Fruit fly (Drosophila melanogaster) whole organism, embryonic: ENCODE results near the gene pHCl-2.
A peak's percentile ranks its signal among the peaks of the same experiment; 100 is the strongest.

Experiments used
- B-H2 ChIP-seq: fragments of 200-800 bp; sonication (Bioruptor generic); optimal IDR thresholded peaks from 2 replicates; lab custom pipeline; 2018; ENCODE audit warnings: missing biosample characterization, mild to moderate bottlenecking, missing genetic modification characterization
- Blimp-1 ChIP-seq: fragments of 200-800 bp; sonication (Bioruptor generic); optimal IDR thresholded peaks from 3 replicates; lab custom pipeline; 2018; ENCODE audit warnings: missing biosample characterization, missing genetic modification characterization, mild to moderate bottlenecking, moderate library complexity, missing genetic modification reagents
- CG10267 ChIP-seq: fragments of 200-800 bp; sonication (Bioruptor generic); optimal IDR thresholded peaks from 2 replicates; lab custom pipeline; 2018; ENCODE audit warnings: missing biosample characterization, mild to moderate bottlenecking, missing genetic modification characterization, moderate library complexity
- CG10274 ChIP-seq: fragments of 200-800 bp; sonication (Bioruptor generic); optimal IDR thresholded peaks from 3 replicates; lab custom pipeline; 2017; ENCODE audit warnings: missing biosample characterization, mild to moderate bottlenecking, missing genetic modification characterization
- CG13624 ChIP-seq: fragments of 200-800 bp; sonication (Bioruptor generic); optimal IDR thresholded peaks from 2 replicates; lab custom pipeline; 2016; ENCODE audit warnings: missing biosample characterization, missing genetic modification characterization
- CG15011 ChIP-seq: fragments of 200-800 bp; sonication (Bioruptor generic); optimal IDR thresholded peaks from 3 replicates; lab custom pipeline; 2018; ENCODE audit warnings: missing biosample characterization, mild to moderate bottlenecking, missing genetic modification characterization
- CG15479 ChIP-seq: fragments of 200-800 bp; sonication (Bioruptor generic); optimal IDR thresholded peaks from 3 replicates; lab custom pipeline; 2019; ENCODE audit warnings: missing biosample characterization, mild to moderate bottlenecking, missing genetic modification characterization, moderate library complexity
- CG1602 ChIP-seq: fragments of 200-800 bp; sonication (Bioruptor generic); optimal IDR thresholded peaks from 3 replicates; lab custom pipeline; 2016; ENCODE audit warnings: missing biosample characterization, missing genetic modification characterization
- CG1647 ChIP-seq: fragments of 200-800 bp; sonication (Bioruptor generic); optimal IDR thresholded peaks from 3 replicates; lab custom pipeline; 2016; ENCODE audit warnings: missing biosample characterization, missing genetic modification characterization
- CG18011 ChIP-seq: fragments of 200-800 bp; sonication (Bioruptor generic); optimal IDR thresholded peaks from 2 replicates; lab custom pipeline; 2017; ENCODE audit warnings: missing biosample characterization, missing genetic modification characterization, mild to moderate bottlenecking, moderate library complexity, missing genotype
- CG2129 ChIP-seq: fragments of 200-800 bp; sonication (Bioruptor generic); IDR thresholded peaks from 2 replicates; pipeline ENCODE4 v1.3.6; 2022; ENCODE audit warnings: missing biosample characterization, missing genetic modification characterization; ENCODE audit not compliant: partially characterized antibody
- CG32532 ChIP-seq: fragments of 200-800 bp; sonication (Bioruptor generic); IDR thresholded peaks from 2 replicates; pipeline ENCODE4 v1.3.6; 2022; ENCODE audit warnings: missing biosample characterization, missing genetic modification characterization
- CG32772 ChIP-seq: fragments of 200-800 bp; sonication (Bioruptor generic); IDR thresholded peaks from 2 replicates; pipeline ENCODE4 v1.3.6; 2022; ENCODE audit warnings: missing biosample characterization, missing genetic modification characterization
- CG3281 ChIP-seq: fragments of 200-800 bp; sonication (Bioruptor generic); optimal IDR thresholded peaks from 3 replicates; lab custom pipeline; 2017; ENCODE audit warnings: missing biosample characterization, mild to moderate bottlenecking, missing genetic modification characterization
- CG4404 ChIP-seq: fragments of 200-800 bp; sonication (Bioruptor generic); IDR thresholded peaks from 2 replicates; pipeline ENCODE4 v1.3.6; 2022; ENCODE audit warnings: missing biosample characterization, missing genetic modification characterization
- CG4820 ChIP-seq: fragments of 200-800 bp; sonication (Bioruptor generic); optimal IDR thresholded peaks from 3 replicates; lab custom pipeline; 2016; ENCODE audit warnings: missing biosample characterization, missing genetic modification characterization
- CG5953 ChIP-seq: fragments of 200-800 bp; sonication (Bioruptor generic); IDR thresholded peaks from 2 replicates; pipeline ENCODE4 v1.3.6; 2022; ENCODE audit warnings: missing biosample characterization, missing genetic modification characterization
- CG6175 ChIP-seq: fragments of 200-800 bp; sonication (Bioruptor generic); IDR thresholded peaks from 3 replicates; pipeline ENCODE4 v1.3.6; 2022; ENCODE audit warnings: missing biosample characterization, missing genetic modification characterization
- CG6689 ChIP-seq: fragments of 200-800 bp; sonication (Bioruptor generic); IDR thresholded peaks from 2 replicates; pipeline ENCODE4 v1.3.6; 2022; ENCODE audit warnings: missing biosample characterization, missing genetic modification characterization
- CG6813 ChIP-seq: fragments of 200-800 bp; sonication (Bioruptor generic); optimal IDR thresholded peaks from 2 replicates; lab custom pipeline; 2017; ENCODE audit warnings: missing biosample characterization, missing genetic modification characterization, mild to moderate bottlenecking, moderate library complexity, missing genetic modification reagents
- CG7357 ChIP-seq: fragments of 200-800 bp; sonication (Bioruptor generic); IDR thresholded peaks from 3 replicates; pipeline ENCODE4 v1.3.6; 2022; ENCODE audit warnings: missing biosample characterization, missing genetic modification characterization
- CG7928 ChIP-seq: fragments of 200-800 bp; sonication (Bioruptor generic); optimal IDR thresholded peaks from 2 replicates; lab custom pipeline; 2017; ENCODE audit warnings: missing biosample characterization, mild to moderate bottlenecking, missing genetic modification characterization
- CG8765 ChIP-seq: fragments of 200-800 bp; sonication (Bioruptor generic); IDR thresholded peaks from 2 replicates; pipeline ENCODE4 v1.3.6; 2022; ENCODE audit warnings: missing biosample characterization, missing genetic modification characterization
- HLHmδ ChIP-seq: fragments of 200-800 bp; sonication (Bioruptor generic); optimal IDR thresholded peaks from 2 replicates; lab custom pipeline; 2018; ENCODE audit warnings: missing biosample characterization, mild to moderate bottlenecking, missing genetic modification characterization, moderate library complexity
- Hmr ChIP-seq: fragments of 200-800 bp; sonication (Bioruptor generic); optimal IDR thresholded peaks from 3 replicates; lab custom pipeline; 2017; ENCODE audit warnings: mild to moderate bottlenecking, missing biosample characterization, missing genetic modification reagents, missing genetic modification characterization
- Med ChIP-seq: fragments of 200-800 bp; sonication (Bioruptor generic); peaks from one replicate; lab custom pipeline; 2016; ENCODE audit warnings: missing biosample characterization, missing genetic modification characterization, mild to moderate bottlenecking, inconsistent platforms, moderate library complexity
- Stat92E ChIP-seq, 3 experiments: fragments of >200 bp in 2 of 3; fragments of 200-800 bp in 1 of 3; sonication (Bioruptor generic) in 1 of 3; optimal IDR thresholded peaks; 2 replicates each; lab custom pipeline; 2017 to 2019; ENCODE audit warnings: missing biosample characterization in 3 of 3, missing genetic modification characterization in 3 of 3, mild to moderate bottlenecking in 1 of 3, moderate library complexity in 1 of 3
- Usf ChIP-seq: fragments of 200-800 bp; sonication (Bioruptor generic); optimal IDR thresholded peaks from 2 replicates; lab custom pipeline; 2017; ENCODE audit warnings: missing genotype, missing biosample characterization, missing genetic modification characterization
- bowl ChIP-seq: fragments of 200-800 bp; sonication (Bioruptor generic); IDR thresholded peaks from 2 replicates; pipeline ENCODE4 v1.3.6; 2022; ENCODE audit warnings: missing biosample characterization, missing genetic modification characterization
- crc ChIP-seq: fragments of 200-800 bp; sonication (Bioruptor generic); optimal IDR thresholded peaks from 2 replicates; lab custom pipeline; 2016; ENCODE audit warnings: missing biosample characterization, missing genetic modification characterization
- crol ChIP-seq: fragments of 200-800 bp; sonication (Bioruptor generic); IDR thresholded peaks from 2 replicates; pipeline ENCODE4 v1.3.6; 2022; ENCODE audit warnings: missing biosample characterization, missing genetic modification characterization
- crp ChIP-seq, 2 experiments: fragments of 200-800 bp; sonication (Bioruptor generic); optimal IDR thresholded peaks; 2 replicates in 1 of 2; 3 replicates in 1 of 2; lab custom pipeline; 2017; ENCODE audit warnings: missing biosample characterization in 2 of 2, missing genetic modification characterization in 2 of 2, mild to moderate bottlenecking in 1 of 2, moderate library complexity in 1 of 2
- cwo ChIP-seq: fragments of 200-800 bp; sonication (Bioruptor generic); optimal IDR thresholded peaks from 3 replicates; lab custom pipeline; 2017; ENCODE audit warnings: missing biosample characterization, missing genetic modification characterization, mild to moderate bottlenecking, moderate library complexity, missing genetic modification reagents
- dmrt11E ChIP-seq: fragments of 200-800 bp; sonication (Bioruptor generic); optimal IDR thresholded peaks from 3 replicates; lab custom pipeline; 2018; ENCODE audit warnings: missing biosample characterization, mild to moderate bottlenecking, missing genetic modification characterization, moderate library complexity
- ewg ChIP-seq: fragments of 200-800 bp; sonication (Bioruptor generic); optimal IDR thresholded peaks from 3 replicates; lab custom pipeline; 2017; ENCODE audit warnings: mild to moderate bottlenecking, missing biosample characterization, missing genetic modification reagents, missing genetic modification characterization
- eyg ChIP-seq: fragments of 200-800 bp; sonication (Bioruptor generic); optimal IDR thresholded peaks from 3 replicates; lab custom pipeline; 2016; ENCODE audit warnings: missing biosample characterization, missing genetic modification characterization
- fd102C ChIP-seq: fragments of 200-800 bp; sonication (Bioruptor generic); optimal IDR thresholded peaks from 2 replicates; lab custom pipeline; 2018; ENCODE audit warnings: missing biosample characterization, mild to moderate bottlenecking, missing genetic modification characterization, moderate library complexity
- gce ChIP-seq: fragments of 200-800 bp; sonication (Bioruptor generic); IDR thresholded peaks from 3 replicates; pipeline ENCODE4 v1.3.6; 2022; ENCODE audit warnings: missing biosample characterization, missing genetic modification characterization
- gt ChIP-seq: fragments of 200-800 bp; sonication (Bioruptor generic); IDR thresholded peaks from 2 replicates; pipeline ENCODE4 v1.3.6; 2022; ENCODE audit warnings: missing biosample characterization, missing genetic modification characterization
- hth ChIP-seq: fragments of >200 bp; optimal IDR thresholded peaks from 2 replicates; lab custom pipeline; 2017; ENCODE audit warnings: inconsistent platforms
- lola ChIP-seq, 3 experiments: fragments of >200 bp in 2 of 3; fragments of 200-800 bp in 1 of 3; sonication (Bioruptor generic) in 1 of 3; optimal IDR thresholded peaks; 2 replicates each; lab custom pipeline; 2017 to 2019; ENCODE audit warnings: missing biosample characterization in 3 of 3, missing genetic modification characterization in 3 of 3, mild to moderate bottlenecking in 1 of 3, moderate library complexity in 1 of 3
- nom ChIP-seq: fragments of 200-800 bp; sonication (Bioruptor generic); optimal IDR thresholded peaks from 2 replicates; lab custom pipeline; 2017; ENCODE audit warnings: missing biosample characterization, missing genetic modification characterization, mild to moderate bottlenecking, moderate library complexity, missing genetic modification reagents
- p53 ChIP-seq: fragments of 200-800 bp; sonication (Bioruptor generic); optimal IDR thresholded peaks from 2 replicates; lab custom pipeline; 2016; ENCODE audit warnings: missing biosample characterization, missing genetic modification characterization
- pho ChIP-seq: fragments of 200-800 bp; sonication (Bioruptor generic); optimal IDR thresholded peaks from 2 replicates; lab custom pipeline; 2016; ENCODE audit warnings: missing biosample characterization, missing genetic modification characterization
- repo ChIP-seq: fragments of 200-800 bp; sonication (Bioruptor generic); optimal IDR thresholded peaks from 2 replicates; lab custom pipeline; 2016; ENCODE audit warnings: missing biosample characterization, missing genetic modification characterization
- ro ChIP-seq: fragments of 200-800 bp; sonication (Bioruptor generic); IDR thresholded peaks from 2 replicates; pipeline ENCODE4 v1.3.6; 2022; ENCODE audit warnings: missing biosample characterization, missing genetic modification characterization
- salm ChIP-seq: fragments of 200-800 bp; sonication (Bioruptor generic); optimal IDR thresholded peaks from 2 replicates; lab custom pipeline; 2018; ENCODE audit warnings: missing biosample characterization, mild to moderate bottlenecking, missing genetic modification characterization
- sens-2 ChIP-seq: fragments of 200-800 bp; sonication (Bioruptor generic); IDR thresholded peaks from 2 replicates; pipeline ENCODE4 v1.3.6; 2022; ENCODE audit warnings: missing biosample characterization, missing genetic modification characterization
- shn ChIP-seq: fragments of 200-800 bp; sonication (Bioruptor generic); optimal IDR thresholded peaks from 3 replicates; lab custom pipeline; 2016; ENCODE audit warnings: missing biosample characterization, missing genetic modification characterization
- z ChIP-seq: fragments of 200-800 bp; sonication (Bioruptor generic); IDR thresholded peaks from 3 replicates; pipeline ENCODE4 v1.3.6; 2022; ENCODE audit warnings: missing biosample characterization, missing genetic modification characterization
- zf30C ChIP-seq: fragments of 200-800 bp; sonication (Bioruptor generic); optimal IDR thresholded peaks from 3 replicates; lab custom pipeline; 2018; ENCODE audit warnings: missing biosample characterization, mild to moderate bottlenecking, missing genetic modification characterization

Gene pHCl-2

DNA sequence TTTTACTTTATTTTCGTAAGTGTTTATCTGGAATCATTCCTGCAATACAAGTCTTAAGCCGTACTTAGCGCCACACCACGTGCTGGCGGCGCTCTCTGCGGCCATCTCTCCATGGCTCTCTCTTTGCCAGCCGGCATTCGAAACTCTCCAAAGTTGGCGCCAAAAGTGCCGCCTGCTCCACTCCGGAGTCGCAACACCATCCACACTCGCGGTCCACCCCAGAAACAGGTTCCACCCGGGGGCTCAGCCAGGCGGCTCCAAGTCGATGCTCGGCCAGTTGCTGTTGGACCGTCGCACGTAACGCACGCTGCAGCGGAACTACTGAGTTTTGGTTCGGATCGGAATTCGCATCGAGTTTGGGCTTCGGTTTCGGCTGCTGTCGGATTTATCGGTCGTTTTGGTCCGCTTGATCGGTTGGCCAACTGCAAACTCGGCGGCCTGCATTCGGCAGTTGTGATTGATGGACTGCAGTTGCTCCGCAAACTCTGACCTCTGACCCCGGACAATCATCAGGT, 5.8 kb upstream of the pHCl-2 start, which contains the start of gene CG34347 (continued):
- peak; percentile 41 for TF ChIP-seq nom (GFP tag; lab: Kevin White, UChicago)
- TF ChIP-seq CG7928 (GFP tag; lab: Kevin White, UChicago) = no peak
- TF ChIP-seq salm (tag; lab: Kevin White, UChicago) = no peak
- TF ChIP-seq Stat92E (GFP tag; optimal IDR thresholded peaks at IDR 0.05; lab: Kevin White, UChicago) = peak in 1 of 3 experiments; percentile 7
- no peak for TF ChIP-seq CG1647 (GFP tag; lab: Kevin White, UChicago)
- TF ChIP-seq eyg (GFP tag; lab: Kevin White, UChicago) = no peak
- TF ChIP-seq gt (GFP tag; lab: Robert Waterston, UW) = no peak
- no peak for TF ChIP-seq CG2129 (GFP tag; lab: Robert Waterston, UW)
- no peak for TF ChIP-seq Usf
- TF ChIP-seq CG15011 = no peak
- no peak for TF ChIP-seq shn (GFP tag; lab: Kevin White, UChicago)
- no peak for TF ChIP-seq CG10274
- TF ChIP-seq CG6813 = no peak
- TF ChIP-seq CG3281 (GFP tag; lab: Kevin White, UChicago) = no peak
- no peak for TF ChIP-seq ewg
- no peak for TF ChIP-seq CG8765 (GFP tag; lab: Robert Waterston, UW)
- no peak for TF ChIP-seq CG4404
- no peak for TF ChIP-seq crc (GFP tag; lab: Kevin White, UChicago)
- TF ChIP-seq gce (GFP tag; lab: Robert Waterston, UW) = peak; percentile 77; the same call in 1 of the 3 replicates
- TF ChIP-seq sens-2 (GFP tag; lab: Robert Waterston, UW) = peak; percentile 27; the same call in 1 of the 2 replicates
- no peak for TF ChIP-seq ro (GFP tag; lab: Robert Waterston, UW)
- TF ChIP-seq CG18011 (GFP tag; lab: Kevin White, UChicago) = no peak
- no peak for TF ChIP-seq CG6689
- TF ChIP-seq HLHmδ (GFP tag; lab: Kevin White, UChicago) = peak; percentile 85
- TF ChIP-seq CG10267 (tag; lab: Kevin White, UChicago) = no peak
- TF ChIP-seq hth = no peak
- TF ChIP-seq, all 482 proteins: peak for 98

- TF ChIP-seq CG6175 (GFP tag; lab: Robert Waterston, UW) (0 out of 3 replicates have a peak, but pooled peaks have one; percentile 13), Blimp-1 (no peak), cwo (no peak), bowl (GFP tag; lab: Robert Waterston, UW) (no peak), lola (GFP tag; optimal IDR thresholded peaks at IDR 0.05; lab: Kevin White, UChicago) (no peak), CG13624 (no peak), CG1602 (GFP tag; lab: Kevin White, UChicago) (no peak), pho (GFP tag; lab: Kevin White, UChicago) (no peak), Usf (no peak), p53 (GFP tag; lab: Kevin White, UChicago) (no peak), z (peak; percentile 78), Hmr (GFP tag; lab: Kevin White, UChicago) (no peak), crp (GFP tag; optimal IDR thresholded peaks at IDR 0.05; lab: Kevin White, UChicago) (no peak), crol (GFP tag; lab: Robert Waterston, UW) (peak; percentile 91), CG5953 (no peak), Med (peak; percentile 37), CG7357 (GFP tag; lab: Robert Waterston, UW) (no peak), zf30C (GFP tag; lab: Kevin White, UChicago) (no peak), CG15479 (GFP tag; lab: Kevin White, UChicago) (no peak), CG4820 (GFP tag; lab: Kevin White, UChicago) (no peak), CG32532 (GFP tag; lab: Robert Waterston, UW) (peak; percentile 33), CG32772 (GFP tag; lab: Robert Waterston, UW) (no peak), B-H2 (no peak), dmrt11E (no peak), repo (GFP tag; lab: Kevin White, UChicago) (no peak), fd102C (GFP tag; lab: Kevin White, UChicago) (no peak)
Measured at dm6 chr3R:31310300-31310699, 5.1 kb upstream of the pHCl-2 start.
